Fruit fly (Drosophila melanogaster) S2 (cell line): ENCODE results near the gene hng3.

ENCODE experiments used
- CG8478 ChIP-seq: fragments of >200 bp; optimal IDR thresholded peaks from 2 replicates; lab custom pipeline; 2018
- CTCF ChIP-seq, 2 experiments: fragments of >200 bp; optimal IDR thresholded peaks; 2 replicates each; lab custom pipeline; 2018

DNA sequence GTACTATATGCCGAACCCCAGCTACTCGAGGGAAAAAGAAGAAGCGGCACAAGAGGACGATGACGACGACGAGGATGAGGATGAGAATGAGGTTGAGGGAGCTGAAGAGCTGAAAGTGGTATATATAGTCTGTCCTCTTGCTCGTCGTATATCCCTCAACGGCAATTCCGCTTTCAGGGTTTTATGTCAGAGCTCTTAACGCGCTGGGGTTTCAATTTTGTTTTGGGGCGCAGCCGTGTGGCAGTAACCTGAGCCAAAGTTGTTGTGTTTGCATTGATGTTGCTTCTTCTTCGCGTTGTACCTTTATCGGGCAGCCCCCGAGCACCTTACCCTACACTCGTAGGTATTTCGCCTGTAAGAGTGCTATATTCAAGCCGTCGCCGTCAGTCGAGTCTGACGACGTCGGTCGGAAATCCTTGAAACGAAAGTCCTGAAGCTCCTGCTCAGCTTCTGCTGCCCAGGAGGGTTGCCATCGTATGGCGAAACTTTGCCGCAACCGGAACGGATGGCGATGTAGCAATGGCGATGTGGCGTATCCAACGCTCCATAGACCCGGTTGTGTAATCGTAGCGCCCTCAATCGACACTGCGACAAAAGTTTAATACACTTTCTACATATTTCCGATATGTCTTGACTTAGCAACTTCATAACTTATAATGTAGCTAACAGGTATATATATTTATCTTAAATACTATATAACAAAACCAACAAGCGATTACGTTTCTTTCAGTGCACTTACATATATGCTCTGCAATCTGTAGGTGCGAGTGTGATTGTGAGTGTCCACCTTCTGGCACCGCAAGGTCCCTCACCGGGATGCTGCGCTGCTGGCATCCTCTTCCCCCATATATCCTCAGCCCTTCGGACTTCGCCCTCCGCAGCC, 50.4 kb downstream of the hng3 start:
- no peak for TF ChIP-seq CTCF (optimal IDR thresholded peaks at IDR 0.05; lab: Kevin White, UChicago)
- TF ChIP-seq CG8478: no peak
